Worm (Caenorhabditis elegans): ENCODE measurements around the gene C48A7.16.

DNA sequence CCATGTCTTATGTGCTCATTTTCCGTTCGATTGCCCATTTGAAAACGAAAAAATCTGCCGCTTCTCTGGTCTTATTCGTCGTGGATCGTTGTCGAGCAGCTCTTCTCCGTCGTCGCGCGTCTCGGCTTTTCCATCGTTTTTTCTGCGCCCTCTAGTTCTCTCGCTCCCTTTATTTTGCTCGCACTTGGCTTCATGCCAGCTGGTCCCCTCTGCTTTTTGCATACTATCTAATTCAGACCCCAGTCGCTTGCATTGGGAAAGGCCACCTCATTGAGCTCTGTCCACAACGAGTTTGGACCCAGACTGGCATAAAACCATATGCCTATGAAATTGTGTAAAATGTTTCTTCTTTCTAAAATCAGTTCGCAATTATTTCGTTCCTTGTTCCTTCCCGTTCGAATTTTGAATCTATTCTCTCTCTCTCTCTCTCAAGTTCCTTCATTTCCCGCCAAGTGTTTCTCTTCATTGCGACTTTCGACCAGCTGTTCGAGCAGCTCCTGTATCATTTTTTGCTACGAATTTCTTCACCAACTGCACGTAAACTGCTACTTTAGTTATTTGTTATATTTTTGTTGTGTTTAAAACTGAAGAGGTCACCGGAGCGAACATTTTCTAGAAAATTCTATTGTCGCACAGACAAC lies 15.0 kb upstream of the C48A7.16 start:
- no peak for TF ChIP-seq ama-1 (optimal IDR thresholded peaks at IDR 0.05)
- TF ChIP-seq zag-1 (tag; optimal IDR thresholded peaks at IDR 0.05), result no peak
- no peak for TF ChIP-seq nhr-25 (tag; optimal IDR thresholded peaks at IDR 0.05; ENCODE audit: borderline replicate concordance, insufficient read depth)
- no peak for TF ChIP-seq ceh-62 (tag; optimal IDR thresholded peaks at IDR 0.05)
- TF ChIP-seq mep-1 (tag; optimal IDR thresholded peaks at IDR 0.05), result no peak
- TF ChIP-seq tra-1 (GFP tag; IDR thresholded peaks at IDR 0.05), result no peak
- TF ChIP-seq nhr-42 (GFP tag; IDR thresholded peaks at IDR 0.05), result no peak
- TF ChIP-seq ceh-82 (tag; optimal IDR thresholded peaks at IDR 0.05), result no peak
- peak in 1 of 2 experiments; percentile 14 for TF ChIP-seq lsy-2 (tag; optimal IDR thresholded peaks at IDR 0.05)
- TF ChIP-seq unc-62 (GFP tag; optimal IDR thresholded peaks at IDR 0.05 in 1 of 2), result no peak
- no peak for TF ChIP-seq unc-62 (tag; optimal IDR thresholded peaks at IDR 0.05)
- peak in 1 of 2 experiments; percentile 62 for TF ChIP-seq daf-16 (GFP tag; optimal IDR thresholded peaks at IDR 0.05)
- TF ChIP-seq daf-16 (tag; optimal IDR thresholded peaks at IDR 0.05), result no peak
- TF ChIP-seq dpl-1 (GFP tag; optimal IDR thresholded peaks at IDR 0.05), result no peak
- TF ChIP-seq nhr-111 (GFP tag; optimal IDR thresholded peaks at IDR 0.05), result no peak

All from whole organism, L4 larva.